Fruit fly (Drosophila melanogaster) whole organism, pupa: Measurements from ENCODE around the gene Srr.

Experiments
- CG10348 ChIP-seq: fragments of 200-800 bp; sonication (Bioruptor generic); IDR thresholded peaks from 2 replicates; pipeline ENCODE4 v1.3.6; 2022; ENCODE audit warnings: missing biosample characterization, missing genetic modification characterization
- CG12605 ChIP-seq: fragments of 200-800 bp; sonication (Bioruptor generic); IDR thresholded peaks from 2 replicates; pipeline ENCODE4 v1.3.6; 2022; ENCODE audit warnings: missing biosample characterization, missing genetic modification characterization
- CG13204 ChIP-seq: fragments of 200-800 bp; sonication (Bioruptor generic); optimal IDR thresholded peaks from 2 replicates; lab custom pipeline; 2018; ENCODE audit warnings: missing biosample characterization, mild to moderate bottlenecking, missing genetic modification characterization, moderate library complexity
- CG14655 ChIP-seq: fragments of 200-800 bp; sonication (Bioruptor generic); optimal IDR thresholded peaks from 3 replicates; lab custom pipeline; 2017; ENCODE audit warnings: mild to moderate bottlenecking, missing biosample characterization, missing genetic modification reagents, missing genetic modification characterization
- CG15710 ChIP-seq: fragments of 200-800 bp; sonication (Bioruptor generic); optimal IDR thresholded peaks from 2 replicates; lab custom pipeline; 2018; ENCODE audit warnings: missing biosample characterization, mild to moderate bottlenecking, missing genetic modification characterization, moderate library complexity
- CG17806 ChIP-seq: fragments of 200-800 bp; sonication (Bioruptor generic); optimal IDR thresholded peaks from 2 replicates; lab custom pipeline; 2018; ENCODE audit warnings: missing biosample characterization, mild to moderate bottlenecking, missing genetic modification characterization, moderate library complexity
- CG32121 ChIP-seq: fragments of 200-800 bp; sonication (Bioruptor generic); IDR thresholded peaks from 2 replicates; pipeline ENCODE4 v1.3.6; 2022; ENCODE audit warnings: missing biosample characterization, missing genetic modification characterization
- CG34367 ChIP-seq: fragments of 200-800 bp; sonication (Bioruptor generic); optimal IDR thresholded peaks from 2 replicates; lab custom pipeline; 2018; ENCODE audit warnings: missing biosample characterization, mild to moderate bottlenecking, missing genetic modification characterization
- CG4496 ChIP-seq: fragments of 200-800 bp; sonication (Bioruptor generic); IDR thresholded peaks from 3 replicates; pipeline ENCODE4 v1.3.6; 2022; ENCODE audit warnings: missing biosample characterization, missing genetic modification characterization
- CG8159 ChIP-seq: fragments of 200-800 bp; sonication (Bioruptor generic); optimal IDR thresholded peaks from 3 replicates; lab custom pipeline; 2018; ENCODE audit warnings: missing biosample characterization, mild to moderate bottlenecking, missing genetic modification characterization, moderate library complexity
- CG8301 ChIP-seq: fragments of 200-800 bp; sonication (Bioruptor generic); optimal IDR thresholded peaks from 2 replicates; lab custom pipeline; 2018; ENCODE audit warnings: missing biosample characterization, mild to moderate bottlenecking, missing genetic modification characterization
- CG9948 ChIP-seq: fragments of 200-800 bp; sonication (Bioruptor generic); optimal IDR thresholded peaks from 2 replicates; lab custom pipeline; 2018; ENCODE audit warnings: missing biosample characterization, mild to moderate bottlenecking, missing genetic modification characterization, moderate library complexity
- D1 ChIP-seq: fragments of 200-800 bp; sonication (Bioruptor generic); optimal IDR thresholded peaks from 2 replicates; lab custom pipeline; 2018; ENCODE audit warnings: missing biosample characterization, mild to moderate bottlenecking, missing genetic modification characterization, moderate library complexity
- EcR ChIP-seq: fragments of 200-800 bp; sonication (Bioruptor generic); optimal IDR thresholded peaks from 3 replicates; lab custom pipeline; 2019; ENCODE audit warnings: missing biosample characterization, missing genetic modification characterization, mild to moderate bottlenecking, moderate library complexity, missing genetic modification reagents
- Ets98B ChIP-seq: fragments of 200-800 bp; sonication (Bioruptor generic); IDR thresholded peaks from 2 replicates; pipeline ENCODE4 v1.3.6; 2022; ENCODE audit warnings: missing biosample characterization, missing genetic modification characterization
- Pif1A ChIP-seq: fragments of 200-800 bp; sonication (Bioruptor generic); optimal IDR thresholded peaks from 3 replicates; lab custom pipeline; 2016; ENCODE audit warnings: missing biosample characterization, missing genetic modification characterization
- Pif1B ChIP-seq: fragments of 200-800 bp; sonication (Bioruptor generic); optimal IDR thresholded peaks from 3 replicates; lab custom pipeline; 2016; ENCODE audit warnings: missing biosample characterization, missing genetic modification characterization
- Snoo ChIP-seq: fragments of 200-800 bp; sonication (Bioruptor generic); optimal IDR thresholded peaks from 3 replicates; lab custom pipeline; 2017; ENCODE audit warnings: missing biosample characterization, mild to moderate bottlenecking, missing genetic modification characterization, inconsistent platforms
- fd96Ca ChIP-seq: fragments of 200-800 bp; sonication (Bioruptor generic); IDR thresholded peaks from 3 replicates; pipeline ENCODE4 v1.3.6; 2022; ENCODE audit warnings: missing biosample characterization, missing genetic modification characterization
- gl ChIP-seq: fragments of 200-800 bp; sonication (Bioruptor generic); optimal IDR thresholded peaks from 2 replicates; lab custom pipeline; 2018; ENCODE audit warnings: missing biosample characterization, mild to moderate bottlenecking, missing genetic modification characterization
- rn ChIP-seq: fragments of 200-800 bp; sonication (Bioruptor generic); IDR thresholded peaks from 2 replicates; pipeline ENCODE4 v1.3.6; 2022; ENCODE audit warnings: missing biosample characterization, missing genetic modification characterization

The Srr gene

dm6 chr3R:9343645-9344044, 21.6 kb upstream of the Srr start:
- TF ChIP-seq CG34367 (tag; lab: Kevin White, UChicago): no peak
- no peak for TF ChIP-seq CG8159 (tag; lab: Kevin White, UChicago)
- no peak for TF ChIP-seq CG8301 (tag; lab: Kevin White, UChicago)
- TF ChIP-seq gl (tag; lab: Kevin White, UChicago): no peak
- TF ChIP-seq Pif1A (GFP tag; lab: Kevin White, UChicago): no peak
- no peak for TF ChIP-seq EcR (GFP tag; lab: Kevin White, UChicago)
- no peak for TF ChIP-seq CG32121 (GFP tag; lab: Robert Waterston, UW)
- TF ChIP-seq Snoo (tag; lab: Kevin White, UChicago): no peak
- TF ChIP-seq CG4496: no peak
- no peak for TF ChIP-seq CG12605 (GFP tag; lab: Robert Waterston, UW)
- no peak for TF ChIP-seq rn (GFP tag; lab: Robert Waterston, UW)
- no peak for TF ChIP-seq CG9948 (tag; lab: Kevin White, UChicago)
- no peak for TF ChIP-seq fd96Ca (GFP tag; lab: Robert Waterston, UW)
- TF ChIP-seq, all 21 proteins: peak for 0

- TF ChIP-seq CG9948 (tag; lab: Kevin White, UChicago) (no peak), CG14655 (GFP tag; lab: Kevin White, UChicago) (no peak), fd96Ca (GFP tag; lab: Robert Waterston, UW) (peak; percentile 19; the same call in 1 of the 3 replicates), CG13204 (no peak), CG34367 (tag; lab: Kevin White, UChicago) (no peak), CG8301 (tag; lab: Kevin White, UChicago) (no peak), CG12605 (GFP tag; lab: Robert Waterston, UW) (no peak), CG8159 (tag; lab: Kevin White, UChicago) (no peak), CG4496 (peak; percentile 21; the same call in 1 of the 3 replicates), EcR (GFP tag; lab: Kevin White, UChicago) (peak; percentile 59), CG15710 (tag; lab: Kevin White, UChicago) (no peak), rn (GFP tag; lab: Robert Waterston, UW) (no peak), gl (tag; lab: Kevin White, UChicago) (no peak), Ets98B (GFP tag; lab: Robert Waterston, UW) (no peak), D1 (tag; lab: Kevin White, UChicago) (no peak), CG17806 (tag; lab: Kevin White, UChicago) (no peak), Pif1A (GFP tag; lab: Kevin White, UChicago) (no peak), Pif1B (GFP tag; lab: Kevin White, UChicago) (no peak), CG32121 (GFP tag; lab: Robert Waterston, UW) (peak; percentile 40; the same call in 1 of the 2 replicates), CG10348 (GFP tag; lab: Robert Waterston, UW) (no peak)
- TF ChIP-seq, all 21 proteins: peak for 4
Observed at dm6 chr3R:9344186-9344790, 20.9 kb upstream of the Srr start.

DNA sequence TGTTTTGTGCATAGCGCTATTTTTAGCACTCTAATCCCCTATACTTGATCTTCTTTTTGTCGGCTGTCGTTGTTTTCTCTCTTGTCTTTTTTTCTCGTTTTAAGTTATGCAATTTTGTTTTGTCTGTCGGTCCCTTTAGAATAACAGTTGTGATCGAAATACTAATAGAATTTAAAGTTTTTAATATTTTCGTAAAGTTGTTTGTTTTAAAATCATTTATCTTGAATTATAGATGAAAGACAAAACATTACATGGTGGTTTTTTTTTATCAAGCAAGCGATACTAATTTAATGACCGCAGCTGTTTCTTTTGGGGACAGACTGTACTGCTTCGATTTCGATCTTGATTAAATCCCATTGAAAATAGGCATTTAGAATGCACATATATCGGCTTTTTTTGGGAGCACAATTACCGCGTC, 20.4 kb upstream of the Srr start:
- peak; percentile 21 for TF ChIP-seq CG8301 (tag; lab: Kevin White, UChicago)
- peak; percentile 42 for TF ChIP-seq CG14655 (GFP tag; lab: Kevin White, UChicago)
- TF ChIP-seq CG9948 (tag; lab: Kevin White, UChicago): no peak
- no peak for TF ChIP-seq rn (GFP tag; lab: Robert Waterston, UW)
- no peak for TF ChIP-seq CG13204
- 0 out of 2 replicates have a peak, but pooled peaks have one; percentile 10 for TF ChIP-seq CG12605 (GFP tag; lab: Robert Waterston, UW)
- TF ChIP-seq CG4496: peak; percentile 7; the same call in 1 of the 3 replicates
- peak; percentile 25 for TF ChIP-seq Pif1A (GFP tag; lab: Kevin White, UChicago)
- TF ChIP-seq CG10348 (GFP tag; lab: Robert Waterston, UW): no peak
- 0 out of 3 replicates have a peak, but pooled peaks have one; percentile 5 for TF ChIP-seq fd96Ca (GFP tag; lab: Robert Waterston, UW)

- TF ChIP-seq rn (GFP tag; lab: Robert Waterston, UW): no peak
- TF ChIP-seq CG17806 (tag; lab: Kevin White, UChicago): no peak
- TF ChIP-seq CG15710 (tag; lab: Kevin White, UChicago): no peak
- no peak for TF ChIP-seq Pif1A (GFP tag; lab: Kevin White, UChicago)
- no peak; the same call in 1 of the 2 replicates for TF ChIP-seq Ets98B (GFP tag; lab: Robert Waterston, UW)
- TF ChIP-seq CG4496: peak; percentile 33; the same call in 1 of the 3 replicates
- no peak for TF ChIP-seq CG10348 (GFP tag; lab: Robert Waterston, UW)
- peak; percentile 86 for TF ChIP-seq EcR (GFP tag; lab: Kevin White, UChicago)
- TF ChIP-seq fd96Ca (GFP tag; lab: Robert Waterston, UW): peak; percentile 20; the same call in 1 of the 3 replicates
- no peak for TF ChIP-seq CG12605 (GFP tag; lab: Robert Waterston, UW)
- TF ChIP-seq CG34367 (tag; lab: Kevin White, UChicago): no peak
- no peak for TF ChIP-seq CG8159 (tag; lab: Kevin White, UChicago)
- TF ChIP-seq CG14655 (GFP tag; lab: Kevin White, UChicago): no peak
- TF ChIP-seq Snoo (tag; lab: Kevin White, UChicago): peak; percentile 8
- no peak for TF ChIP-seq D1 (tag; lab: Kevin White, UChicago)
- no peak for TF ChIP-seq CG8301 (tag; lab: Kevin White, UChicago)
- TF ChIP-seq Pif1B (GFP tag; lab: Kevin White, UChicago): no peak
- no peak for TF ChIP-seq gl (tag; lab: Kevin White, UChicago)
- no peak for TF ChIP-seq CG13204
- no peak for TF ChIP-seq CG32121 (GFP tag; lab: Robert Waterston, UW)
- TF ChIP-seq CG9948 (tag; lab: Kevin White, UChicago): no peak
Observed at dm6 chr3R:9345904-9346303, 19.3 kb upstream of the Srr start.

DNA sequence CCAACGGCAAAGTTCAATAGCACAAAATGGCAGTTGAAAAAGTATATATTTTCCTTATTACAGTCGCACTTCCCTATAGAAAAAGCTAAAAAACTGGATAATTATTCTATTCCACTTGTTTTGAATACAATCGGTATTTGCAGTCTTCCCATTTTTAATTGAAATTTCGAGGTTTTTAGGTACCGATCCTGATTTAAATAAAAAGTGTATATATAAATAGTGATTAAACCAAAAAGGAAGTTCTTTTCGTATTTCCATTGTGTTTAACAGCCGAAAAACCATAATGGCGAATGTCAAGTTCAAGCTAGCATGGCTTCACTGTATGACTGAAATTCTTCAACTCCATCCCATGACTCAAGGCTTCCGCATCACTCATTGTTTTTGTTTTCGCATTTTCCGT, 18.7 kb upstream of the Srr start:
- TF ChIP-seq CG10348 (GFP tag; lab: Robert Waterston, UW): no peak
- TF ChIP-seq CG32121 (GFP tag; lab: Robert Waterston, UW): peak; percentile 25; the same call in 1 of the 2 replicates
- peak; percentile 11 for TF ChIP-seq CG34367 (tag; lab: Kevin White, UChicago)
- no peak for TF ChIP-seq EcR (GFP tag; lab: Kevin White, UChicago)
- TF ChIP-seq CG15710 (tag; lab: Kevin White, UChicago): peak; percentile 64
- no peak for TF ChIP-seq rn (GFP tag; lab: Robert Waterston, UW)
- no peak for TF ChIP-seq CG4496
- peak; percentile 0 for TF ChIP-seq Pif1B (GFP tag; lab: Kevin White, UChicago)
- peak; percentile 0 for TF ChIP-seq Pif1A (GFP tag; lab: Kevin White, UChicago)
- TF ChIP-seq CG8301 (tag; lab: Kevin White, UChicago): peak; percentile 21
- TF ChIP-seq D1 (tag; lab: Kevin White, UChicago): no peak
- TF ChIP-seq gl (tag; lab: Kevin White, UChicago): no peak
- TF ChIP-seq CG14655 (GFP tag; lab: Kevin White, UChicago): peak; percentile 61
- peak; percentile 41 for TF ChIP-seq CG8159 (tag; lab: Kevin White, UChicago)
- TF ChIP-seq CG9948 (tag; lab: Kevin White, UChicago): peak; percentile 44
- 0 out of 3 replicates have a peak, but pooled peaks have one; percentile 10 for TF ChIP-seq fd96Ca (GFP tag; lab: Robert Waterston, UW)
- peak; percentile 16 for TF ChIP-seq Snoo (tag; lab: Kevin White, UChicago)
- no peak for TF ChIP-seq CG12605 (GFP tag; lab: Robert Waterston, UW)
- TF ChIP-seq Ets98B (GFP tag; lab: Robert Waterston, UW): 0 out of 2 replicates have a peak, but pooled peaks have one; percentile 20
- TF ChIP-seq CG17806 (tag; lab: Kevin White, UChicago): peak; percentile 43
- no peak for TF ChIP-seq CG13204
